Worm (Caenorhabditis elegans): Measurements from ENCODE around the gene C49C3.9.

DNA sequence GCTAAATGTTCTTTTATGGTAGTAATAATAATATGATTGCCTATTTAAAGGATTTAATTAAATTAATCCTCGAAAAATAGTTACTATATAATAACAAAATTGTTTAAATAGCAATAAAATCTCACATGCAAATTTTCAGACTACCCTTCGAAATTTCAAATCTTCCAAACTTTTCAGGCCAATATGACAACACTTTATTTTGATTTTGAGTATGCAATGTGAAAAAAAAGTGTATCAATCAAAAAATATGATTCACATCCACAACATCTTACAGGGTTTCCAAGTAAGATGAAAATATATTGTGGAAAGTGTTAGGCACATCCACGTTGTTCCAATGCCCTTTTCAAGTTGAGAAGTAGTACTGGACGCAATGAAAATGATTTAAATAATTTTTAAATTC lies 30.3 kb downstream of the C49C3.9 start, which contains the start of gene snf-9:
- TF ChIP-seq pha-4 (tag; optimal IDR thresholded peaks at IDR 0.05) (no peak), ceh-24 (tag; optimal IDR thresholded peaks at IDR 0.05) (no peak), tbx-7 (tag; optimal IDR thresholded peaks at IDR 0.05) (no peak), lin-11 (tag; optimal IDR thresholded peaks at IDR 0.05) (no peak), sox-4 (tag; optimal IDR thresholded peaks at IDR 0.05) (no peak), ama-1 (optimal IDR thresholded peaks at IDR 0.05) (no peak), tbx-2 (tag; optimal IDR thresholded peaks at IDR 0.05) (no peak), elt-2 (tag; optimal IDR thresholded peaks at IDR 0.05) (no peak), nfya-1 (tag; optimal IDR thresholded peaks at IDR 0.05) (no peak), syd-9 (tag; optimal IDR thresholded peaks at IDR 0.05) (no peak)
